Worm (Caenorhabditis elegans): ENCODE data around the gene F52B11.2.
A peak's percentile ranks its signal among the peaks of the same experiment; 100 is the strongest.

- TF ChIP-seq tbx-2 (tag; optimal IDR thresholded peaks at IDR 0.05) = peak; percentile 45
- no peak for TF ChIP-seq sox-2 (GFP tag; IDR thresholded peaks at IDR 0.05)
- no peak for TF ChIP-seq pqm-1 (tag; optimal IDR thresholded peaks at IDR 0.05)
- TF ChIP-seq lin-11 (tag; optimal IDR thresholded peaks at IDR 0.05) = no peak
These were observed 36.6 kb upstream of the F52B11.2 start for ce11 chrIV:14046777-14047176.

Data from whole organism, late embryonic.